Worm (Caenorhabditis elegans): Measurements from ENCODE around the gene myo-6.

Gene myo-6

ce11 chrIII:13458978-13459596 is 49.5 kb downstream of the myo-6 start, which contains the start of gene tag-164:
tag-164 (plus strand) TSS chrIII:13459546.
- TF ChIP-seq skn-1 (tag; optimal IDR thresholded peaks at IDR 0.05) (no peak), nhr-71 (tag; optimal IDR thresholded peaks at IDR 0.05) (no peak), zag-1 (tag; optimal IDR thresholded peaks at IDR 0.05) (no peak), nhr-76 (tag; optimal IDR thresholded peaks at IDR 0.05) (no peak), ces-1 (GFP tag; optimal IDR thresholded peaks at IDR 0.05) (no peak), lin-15B (tag; optimal IDR thresholded peaks at IDR 0.05) (no peak), sptf-1 (tag; optimal IDR thresholded peaks at IDR 0.05) (no peak), xbp-1 (tag; optimal IDR thresholded peaks at IDR 0.05) (no peak), elt-2 (tag; optimal IDR thresholded peaks at IDR 0.05) (no peak), ztf-4 (tag; optimal IDR thresholded peaks at IDR 0.05) (no peak), nhr-84 (tag; optimal IDR thresholded peaks at IDR 0.05) (no peak), aha-1 (tag; optimal IDR thresholded peaks at IDR 0.05) (no peak), nhr-237 (tag; optimal IDR thresholded peaks at IDR 0.05) (no peak), tbx-2 (tag; optimal IDR thresholded peaks at IDR 0.05) (no peak), snpc-4 (tag; optimal IDR thresholded peaks at IDR 0.05) (no peak), egl-27 (tag; optimal IDR thresholded peaks at IDR 0.05) (no peak), jun-1 (tag; optimal IDR thresholded peaks at IDR 0.05) (no peak), nhr-20 (tag; optimal IDR thresholded peaks at IDR 0.05) (no peak)

ce11 chrIII:13461535-13461934 is 51.9 kb downstream of the myo-6 start:
- TF ChIP-seq efl-1 (optimal IDR thresholded peaks at IDR 0.05) (no peak), efl-1 (GFP tag; optimal IDR thresholded peaks at IDR 0.05 in 1 of 2) (peak in 1 of 2 experiments; percentile 61), nhr-28 (tag; optimal IDR thresholded peaks at IDR 0.05) (no peak), nhr-85 (tag) (peak; percentile 67)

- TF ChIP-seq lin-13 (GFP tag; optimal IDR thresholded peaks at IDR 0.05) (no peak), efl-1 (optimal IDR thresholded peaks at IDR 0.05) (no peak), efl-1 (GFP tag; optimal IDR thresholded peaks at IDR 0.05 in 1 of 2) (peak in 1 of 2 experiments; percentile 86)
Observed at ce11 chrIII:13462138-13462634, 52.6 kb downstream of the myo-6 start, which contains the start of the genes abcf-2 and T27E9.2. abcf-2 (minus strand) TSS chrIII:13462238. T27E9.2 (minus strand) TSS chrIII:13462584.

ce11 chrIII:13462965-13463783 is 53.6 kb downstream of the myo-6 start, which contains the start of gene ant-1.1:
ant-1.1 (plus strand) TSS chrIII:13463163.
- TF ChIP-seq zag-1 (tag; optimal IDR thresholded peaks at IDR 0.05) = no peak
- no peak for TF ChIP-seq unc-30 (tag; optimal IDR thresholded peaks at IDR 0.05)
- peak; percentile 90 for TF ChIP-seq egl-13 (tag; optimal IDR thresholded peaks at IDR 0.05)
- peak; percentile 87 for TF ChIP-seq zip-4 (GFP tag; optimal IDR thresholded peaks at IDR 0.05)
- TF ChIP-seq sptf-1 (tag; optimal IDR thresholded peaks at IDR 0.05) = no peak
- peak; percentile 87 to 99 (median 95) for TF ChIP-seq ceh-82 (tag; optimal IDR thresholded peaks at IDR 0.05)
- peak; percentile 71 for TF ChIP-seq mef-2 (tag; optimal IDR thresholded peaks at IDR 0.05)
- peak; percentile 59 for TF ChIP-seq elt-2 (tag; optimal IDR thresholded peaks at IDR 0.05)
- TF ChIP-seq egl-27 (tag; optimal IDR thresholded peaks at IDR 0.05) = peak in 1 of 2 experiments; percentile 32
- TF ChIP-seq ets-5 (GFP tag; IDR thresholded peaks at IDR 0.05) = no peak
- TF ChIP-seq aha-1 (tag; optimal IDR thresholded peaks at IDR 0.05) = peak; percentile 46
- TF ChIP-seq unc-98 (GFP tag; IDR thresholded peaks at IDR 0.05) = peak; percentile 67; the same call in 1 of the 2 replicates
- TF ChIP-seq snu-23 (GFP tag; optimal IDR thresholded peaks at IDR 0.05) = peak; percentile 97
- TF ChIP-seq snpc-4 (tag; optimal IDR thresholded peaks at IDR 0.05) = peak; percentile 57
- peak; percentile 2 for TF ChIP-seq hpl-2 (GFP tag; optimal IDR thresholded peaks at IDR 0.05)
- TF ChIP-seq sox-4 (tag; optimal IDR thresholded peaks at IDR 0.05) = peak; percentile 80
- TF ChIP-seq xbp-1 (tag; optimal IDR thresholded peaks at IDR 0.05) = peak; percentile 95
- TF ChIP-seq unc-62 (GFP tag; optimal IDR thresholded peaks at IDR 0.05) = no peak
- TF ChIP-seq hlh-17 (GFP tag; optimal IDR thresholded peaks at IDR 0.05; ENCODE audit: borderline replicate concordance) = no peak
- peak; percentile 96 for TF ChIP-seq nhr-85 (tag)
- peak; percentile 72 for TF ChIP-seq fos-1 (tag; optimal IDR thresholded peaks at IDR 0.05)
- peak; percentile 75 for TF ChIP-seq lin-39 (tag; optimal IDR thresholded peaks at IDR 0.05)
- TF ChIP-seq Y116A8C.19 (tag; optimal IDR thresholded peaks at IDR 0.05; ENCODE audit: borderline replicate concordance) = no peak
- TF ChIP-seq tlp-1 (tag; optimal IDR thresholded peaks at IDR 0.05) = no peak
- TF ChIP-seq mab-9 (GFP tag; IDR thresholded peaks at IDR 0.05) = peak; percentile 93
- peak in 5 of 6 experiments; percentile 39 to 86 (median 60) for TF ChIP-seq elt-3 (tag; optimal IDR thresholded peaks at IDR 0.05)
- TF ChIP-seq fkh-4 (tag; optimal IDR thresholded peaks at IDR 0.05; ENCODE audit: borderline replicate concordance) = no peak
- no peak for TF ChIP-seq ceh-63 (GFP tag; optimal IDR thresholded peaks at IDR 0.05)
- peak; percentile 98 for TF ChIP-seq nhr-47 (tag; optimal IDR thresholded peaks at IDR 0.05)
- peak; percentile 49 for TF ChIP-seq nhr-237 (tag; optimal IDR thresholded peaks at IDR 0.05)
